Worm (Caenorhabditis elegans) whole organism, L1 larva: Measurements from ENCODE around the gene cox-18.

Source experiments
- skn-1 ChIP-seq: fragments of 150-350 bp; optimal IDR thresholded peaks from 2 replicates; lab custom pipeline; 2014; ENCODE audit warnings: missing biosample characterization, missing genetic modification characterization
- zip-4 ChIP-seq: fragments of 200-800 bp; sonication (Bioruptor generic); optimal IDR thresholded peaks from 2 replicates; lab custom pipeline; 2018; ENCODE audit warnings: mild to moderate bottlenecking, missing genetic modification characterization, moderate library complexity, missing compliant biosample characterization
- ztf-4 ChIP-seq: fragments of 150-350 bp; optimal IDR thresholded peaks from 2 replicates; lab custom pipeline; 2014; ENCODE audit warnings: missing biosample characterization, missing genetic modification characterization

DNA sequence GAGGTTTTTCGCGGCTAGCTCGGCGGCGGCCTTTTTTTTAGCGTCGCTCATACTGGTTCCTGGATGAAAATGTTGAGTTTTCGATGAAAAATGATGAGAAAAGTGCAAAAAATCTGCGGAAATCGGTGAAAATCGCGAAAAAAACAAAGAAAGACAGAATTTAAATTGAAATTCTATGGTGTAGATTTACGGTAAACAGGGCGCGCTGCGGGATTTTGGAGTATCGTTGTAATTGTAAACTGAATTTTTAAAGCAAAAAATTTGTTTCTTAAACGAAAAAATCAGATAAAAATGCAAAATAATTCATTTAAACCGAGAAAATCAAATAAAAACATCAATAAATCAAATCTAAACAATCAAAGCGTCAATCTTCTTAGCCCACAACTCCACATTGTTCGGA lies 42.5 kb upstream of the cox-18 start, which contains the start of gene dcap-1:
- TF ChIP-seq ztf-4 (tag; lab: Kevin White, UChicago): no peak
- no peak for TF ChIP-seq skn-1 (tag; lab: Kevin White, UChicago)
- no peak for TF ChIP-seq zip-4 (GFP tag; lab: Kevin White, UChicago)
